Fruit fly (Drosophila melanogaster): Measurements from ENCODE around the gene CG3529.

- TF ChIP-seq fd59A (GFP tag; optimal IDR thresholded peaks at IDR 0.05) (peak; percentile 95), CG10669 (GFP tag; optimal IDR thresholded peaks at IDR 0.05) (peak; percentile 98), Hr39 (GFP tag; optimal IDR thresholded peaks at IDR 0.05) (peak; percentile 99), acj6 (GFP tag; optimal IDR thresholded peaks at IDR 0.05) (peak; percentile 99), CG11294 (GFP tag; IDR thresholded peaks at IDR 0.05) (peak; percentile 97), CG10631 (GFP tag; optimal IDR thresholded peaks at IDR 0.05) (peak; percentile 99), CG6854 (GFP tag; optimal IDR thresholded peaks at IDR 0.05) (peak; percentile 99), CG11762 (GFP tag; optimal IDR thresholded peaks at IDR 0.05; ENCODE audit: insufficient read depth) (peak; percentile 98), Gug (GFP tag; IDR thresholded peaks at IDR 0.05) (peak; percentile 98), vri (GFP tag; optimal IDR thresholded peaks at IDR 0.05) (peak; percentile 98), CG6808 (GFP tag; optimal IDR thresholded peaks at IDR 0.05) (peak; percentile 95)
Measured at dm6 chr3L:9422636-9423419, 23.8 kb upstream of the CG3529 start, which contains the start of gene aay.
